Worm (Caenorhabditis elegans): ENCODE data around the gene seu-1.

DNA sequence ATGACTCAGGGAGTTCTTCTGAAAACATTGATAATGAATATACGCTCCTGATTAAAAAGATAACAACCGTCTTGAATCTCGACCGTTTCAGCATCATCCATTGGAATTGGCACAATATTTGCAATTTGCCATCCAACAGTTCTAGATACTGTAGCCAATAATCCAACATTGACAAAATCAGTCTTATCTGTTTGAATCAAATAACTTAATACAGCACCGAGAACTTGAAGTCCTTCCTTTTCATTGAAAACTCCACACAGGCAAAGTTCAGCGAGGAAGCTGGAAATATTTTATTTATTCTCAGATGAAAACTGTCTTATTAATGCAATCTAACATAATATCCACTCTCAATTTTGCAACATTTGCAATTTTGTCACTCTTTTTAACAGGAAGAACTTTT is 42.8 kb downstream of the seu-1 start:
- TF ChIP-seq gmeb-2 (tag; optimal IDR thresholded peaks at IDR 0.05) (no peak), ama-1 (optimal IDR thresholded peaks at IDR 0.05) (no peak), nhr-11 (tag; optimal IDR thresholded peaks at IDR 0.05) (no peak), ceh-18 (tag; optimal IDR thresholded peaks at IDR 0.05) (no peak), ceh-9 (tag; optimal IDR thresholded peaks at IDR 0.05) (no peak), pqm-1 (tag; optimal IDR thresholded peaks at IDR 0.05) (no peak), madf-2 (tag; optimal IDR thresholded peaks at IDR 0.05) (no peak), elt-2 (tag; optimal IDR thresholded peaks at IDR 0.05) (no peak), unc-3 (GFP tag; conservative IDR thresholded peaks at IDR 0.05) (no peak), unc-3 (tag; optimal IDR thresholded peaks at IDR 0.05) (no peak)
